Worm (Caenorhabditis elegans) whole organism, midembryonic: ENCODE data around the gene K04C2.7.

Experiments used
- T22C8.4 ChIP-seq: fragments of 200-800 bp; sonication (Bioruptor generic); IDR thresholded peaks from 2 replicates; pipeline ENCODE4 v1.3.6; 2022; ENCODE audit warnings: missing genetic modification characterization, missing compliant biosample characterization
- ref-1 ChIP-seq: fragments of 200-800 bp; sonication (Bioruptor generic); conservative IDR thresholded peaks from 2 replicates; pipeline ENCODE4 v1.3.6; 2022; ENCODE audit warnings: missing genetic modification reagents, missing genetic modification characterization, missing compliant biosample characterization
- tab-1 ChIP-seq: fragments of 200-800 bp; sonication (Bioruptor generic); IDR thresholded peaks from 2 replicates; pipeline ENCODE4 v1.3.6; 2022; ENCODE audit warnings: missing genetic modification characterization, missing compliant biosample characterization
- ztf-29 ChIP-seq: fragments of 200-800 bp; sonication (Bioruptor generic); IDR thresholded peaks from 2 replicates; pipeline ENCODE4 v1.3.6; 2022; ENCODE audit warnings: missing genetic modification reagents, missing genetic modification characterization, missing compliant biosample characterization

- no peak for TF ChIP-seq ztf-29 (GFP tag; lab: Robert Waterston, UW)
- TF ChIP-seq tab-1, result no peak
- no peak for TF ChIP-seq T22C8.4 (GFP tag; lab: Robert Waterston, UW)
- TF ChIP-seq ref-1 (GFP tag; lab: Robert Waterston, UW), result no peak
Measured at ce11 chrIII:6856709-6857108, 24.2 kb upstream of the K04C2.7 start, which contains the start of gene zak-1.
